Fruit fly (Drosophila melanogaster): ENCODE data around the gene Pyroxd1.

The Pyroxd1 gene

DNA sequence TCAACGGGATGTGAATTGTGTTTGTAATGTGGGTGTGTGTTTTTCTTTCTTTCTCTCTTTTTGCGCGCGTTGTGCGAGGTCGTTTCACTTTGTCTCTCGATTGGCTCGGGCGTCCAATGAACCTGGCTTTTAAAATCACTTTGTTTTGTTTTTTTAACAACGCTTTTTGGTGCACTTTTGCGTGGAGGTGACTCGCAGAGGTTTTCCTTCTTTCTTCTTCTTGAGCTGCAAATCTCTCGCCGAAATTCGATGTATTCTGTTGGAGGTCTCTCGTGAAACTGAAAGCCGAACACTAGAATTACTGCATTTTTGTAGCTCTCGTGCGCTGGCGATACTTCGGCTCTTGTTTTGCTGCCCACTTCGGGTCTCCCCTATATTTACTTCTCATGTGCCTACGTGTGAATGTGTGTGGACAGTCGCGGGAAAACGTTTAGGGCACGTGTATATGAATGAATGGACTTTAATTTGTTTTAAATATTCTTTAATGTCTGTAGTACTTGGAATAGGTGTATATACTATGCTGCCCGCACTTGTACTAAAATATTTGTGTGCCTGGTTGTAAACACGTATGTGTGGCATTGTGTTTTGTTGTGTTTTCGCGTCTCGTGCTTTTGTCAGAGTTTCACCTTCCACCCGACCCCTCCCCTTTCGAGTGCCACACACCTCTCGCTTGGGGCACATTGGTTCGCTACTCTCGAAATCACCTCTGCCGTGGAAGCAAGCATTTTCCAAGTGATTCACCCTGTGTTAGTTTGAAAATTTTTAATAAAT is 6.3 kb upstream of the Pyroxd1 start, which contains the start of gene fok (continued):
- TF ChIP-seq D (optimal IDR thresholded peaks at IDR 0.05) (no peak), D (GFP tag; optimal IDR thresholded peaks at IDR 0.05) (peak; percentile 97), dmrt99B (tag; optimal IDR thresholded peaks at IDR 0.05) (peak; percentile 98), ci (GFP tag; IDR thresholded peaks at IDR 0.05) (peak; percentile 96), bab2 (GFP tag; optimal IDR thresholded peaks at IDR 0.05) (peak; percentile 94), CG11247 (GFP tag; IDR thresholded peaks at IDR 0.05) (peak; percentile 98), HmgD (GFP tag; optimal IDR thresholded peaks at IDR 0.05) (peak; percentile 70), Hr51 (GFP tag; optimal IDR thresholded peaks at IDR 0.05) (peak; percentile 94 to 97), CG14050 (GFP tag; IDR thresholded peaks at IDR 0.05) (peak; percentile 94), cato (GFP tag; optimal IDR thresholded peaks at IDR 0.05; ENCODE audit: borderline replicate concordance) (peak; percentile 91), zen (tag; optimal IDR thresholded peaks at IDR 0.05) (peak; percentile 92), CG14860 (GFP tag; IDR thresholded peaks at IDR 0.05; ENCODE audit: partially characterized antibody) (0 out of 3 replicates have a peak, but pooled peaks have one; percentile 32), grau (tag; optimal IDR thresholded peaks at IDR 0.05) (peak; percentile 96), MESR4 (GFP tag; optimal IDR thresholded peaks at IDR 0.05) (peak; percentile 56), BEAF-32 (GFP tag; optimal IDR thresholded peaks at IDR 0.05) (peak; percentile 22), Asciz (GFP tag; optimal IDR thresholded peaks at IDR 0.05) (peak; percentile 96), Bteb2 (GFP tag; optimal IDR thresholded peaks at IDR 0.05) (peak; percentile 95), CG34422 (GFP tag; IDR thresholded peaks at IDR 0.05) (peak; percentile 93), D19B (GFP tag; optimal IDR thresholded peaks at IDR 0.05) (peak; percentile 86), Med (GFP tag) (peak; percentile 99), CG12236 (GFP tag; optimal IDR thresholded peaks at IDR 0.05) (peak; percentile 87), CG32772 (GFP tag; IDR thresholded peaks at IDR 0.05) (peak; percentile 91), Atf6 (GFP tag; IDR thresholded peaks at IDR 0.05) (peak; percentile 97), Oaz (GFP tag; IDR thresholded peaks at IDR 0.05) (peak; percentile 92), CG7271 (tag; optimal IDR thresholded peaks at IDR 0.05) (peak; percentile 90), Dp (GFP tag; optimal IDR thresholded peaks at IDR 0.05) (peak; percentile 26), Mad (GFP tag; optimal IDR thresholded peaks at IDR 0.05) (peak; percentile 92), CG6689 (GFP tag; IDR thresholded peaks at IDR 0.05) (peak; percentile 96), CG7357 (GFP tag; IDR thresholded peaks at IDR 0.05) (peak; percentile 83), CG34224 (GFP tag; IDR thresholded peaks at IDR 0.05; ENCODE audit: partially characterized antibody) (no peak), HLH3B (GFP tag; IDR thresholded peaks at IDR 0.05) (peak; percentile 93), jigr1 (GFP tag; IDR thresholded peaks at IDR 0.05) (peak; percentile 73; the same call in 2 of the 3 replicates), CG2678 (tag; optimal IDR thresholded peaks at IDR 0.05) (peak; percentile 99), tll (GFP tag; optimal IDR thresholded peaks at IDR 0.05) (peak in 1 of 2 experiments; percentile 23), CG10209 (GFP tag; optimal IDR thresholded peaks at IDR 0.05) (peak; percentile 96), Rfx (GFP tag; IDR thresholded peaks at IDR 0.05) (peak; percentile 97), Pdp1 (GFP tag; optimal IDR thresholded peaks at IDR 0.05) (peak; percentile 94), CG1024 (GFP tag; IDR thresholded peaks at IDR 0.05) (0 out of 2 replicates have a peak, but pooled peaks have one; percentile 41), sc (optimal IDR thresholded peaks at IDR 0.05) (no peak), sc (GFP tag; optimal IDR thresholded peaks at IDR 0.05) (peak; percentile 91), sug (tag; optimal IDR thresholded peaks at IDR 0.05) (peak; percentile 98), knrl (GFP tag; IDR thresholded peaks at IDR 0.05; ENCODE audit: partially characterized antibody) (peak; percentile 33; the same call in 1 of the 3 replicates), CG9437 (GFP tag; optimal IDR thresholded peaks at IDR 0.05) (peak; percentile 91), MTF-1 (GFP tag; optimal IDR thresholded peaks at IDR 0.05; ENCODE audit: borderline replicate concordance) (peak; percentile 86), Six4 (GFP tag; optimal IDR thresholded peaks at IDR 0.05) (peak; percentile 92), Hmx (GFP tag; optimal IDR thresholded peaks at IDR 0.05) (peak; percentile 94), CG9817 (tag; optimal IDR thresholded peaks at IDR 0.05) (peak; percentile 95), dati (GFP tag; IDR thresholded peaks at IDR 0.05) (peak; percentile 45; the same call in 1 of the 2 replicates)
